Fruit fly (Drosophila melanogaster) whole organism, embryonic: ENCODE data around the gene CG14511.

Source experiments
- Abd-B ChIP-seq: fragments of 200-800 bp; sonication (Bioruptor generic); optimal IDR thresholded peaks from 2 replicates; lab custom pipeline; 2018; ENCODE audit warnings: missing biosample characterization, mild to moderate bottlenecking, missing genetic modification characterization, moderate library complexity
- Adf1 ChIP-seq: fragments of 200-800 bp; sonication (Bioruptor generic); IDR thresholded peaks from 2 replicates; pipeline ENCODE4 v1.3.6; 2022; ENCODE audit warnings: missing biosample characterization, missing genetic modification characterization
- Blimp-1 ChIP-seq: fragments of 200-800 bp; sonication (Bioruptor generic); optimal IDR thresholded peaks from 3 replicates; lab custom pipeline; 2018; ENCODE audit warnings: missing biosample characterization, missing genetic modification characterization, mild to moderate bottlenecking, moderate library complexity, missing genetic modification reagents
- CG13287 ChIP-seq: fragments of 200-800 bp; sonication (Bioruptor generic); IDR thresholded peaks from 2 replicates; pipeline ENCODE4 v1.3.6; 2022; ENCODE audit warnings: missing biosample characterization, missing genetic modification characterization; ENCODE audit not compliant: partially characterized antibody
- CG17186 ChIP-seq: fragments of 200-800 bp; sonication (Bioruptor generic); optimal IDR thresholded peaks from 3 replicates; lab custom pipeline; 2017; ENCODE audit warnings: missing biosample characterization, missing genetic modification reagents, missing genetic modification characterization
- CG17385 ChIP-seq: fragments of 200-800 bp; sonication (Bioruptor generic); optimal IDR thresholded peaks from 3 replicates; lab custom pipeline; 2018; ENCODE audit warnings: missing biosample characterization, mild to moderate bottlenecking, missing genetic modification characterization
- CG2678 ChIP-seq: fragments of 200-800 bp; sonication (Bioruptor generic); optimal IDR thresholded peaks from 3 replicates; lab custom pipeline; 2019; ENCODE audit warnings: missing biosample characterization, mild to moderate bottlenecking, missing genetic modification characterization, moderate library complexity
- CG34376 ChIP-seq: fragments of 200-800 bp; sonication (Bioruptor generic); optimal IDR thresholded peaks from 2 replicates; lab custom pipeline; 2018; ENCODE audit warnings: missing biosample characterization, mild to moderate bottlenecking, missing genetic modification characterization
- CG4282 ChIP-seq: fragments of 200-800 bp; sonication (Bioruptor generic); optimal IDR thresholded peaks from 2 replicates; lab custom pipeline; 2016; ENCODE audit warnings: missing biosample characterization, missing genetic modification characterization
- CG4404 ChIP-seq: fragments of 200-800 bp; sonication (Bioruptor generic); IDR thresholded peaks from 2 replicates; pipeline ENCODE4 v1.3.6; 2022; ENCODE audit warnings: missing biosample characterization, missing genetic modification characterization
- CG4617 ChIP-seq: fragments of 200-800 bp; sonication (Bioruptor generic); optimal IDR thresholded peaks from 3 replicates; lab custom pipeline; 2016; ENCODE audit warnings: missing biosample characterization, missing genetic modification characterization, borderline replicate concordance
- CG4707 ChIP-seq: fragments of 200-800 bp; sonication (Bioruptor generic); optimal IDR thresholded peaks from 2 replicates; lab custom pipeline; 2018; ENCODE audit warnings: missing biosample characterization, mild to moderate bottlenecking, missing genetic modification characterization, moderate library complexity
- CG7556 ChIP-seq: fragments of 200-800 bp; sonication (Bioruptor generic); optimal IDR thresholded peaks from 2 replicates; lab custom pipeline; 2017; ENCODE audit warnings: missing biosample characterization, mild to moderate bottlenecking, missing genetic modification characterization
- CG7839 ChIP-seq: fragments of 200-800 bp; sonication (Bioruptor generic); optimal IDR thresholded peaks from 3 replicates; lab custom pipeline; 2018; ENCODE audit warnings: missing biosample characterization, mild to moderate bottlenecking, missing genetic modification characterization, moderate library complexity
- CG7963 ChIP-seq: fragments of 200-800 bp; sonication (Bioruptor generic); IDR thresholded peaks from 3 replicates; pipeline ENCODE4 v1.3.6; 2022; ENCODE audit warnings: missing biosample characterization, missing genetic modification characterization; ENCODE audit not compliant: partially characterized antibody
- CG9437 ChIP-seq: fragments of 200-800 bp; sonication (Bioruptor generic); optimal IDR thresholded peaks from 2 replicates; lab custom pipeline; 2018; ENCODE audit warnings: missing biosample characterization, mild to moderate bottlenecking, missing genetic modification characterization
- CoRest ChIP-seq: fragments of 200-800 bp; sonication (Bioruptor generic); optimal IDR thresholded peaks from 3 replicates; lab custom pipeline; 2018; ENCODE audit warnings: missing biosample characterization, mild to moderate bottlenecking, missing genetic modification characterization, moderate library complexity
- Elba2 ChIP-seq: fragments of 200-800 bp; sonication (Bioruptor generic); optimal IDR thresholded peaks from 3 replicates; lab custom pipeline; 2016; ENCODE audit warnings: missing biosample characterization, missing genetic modification characterization
- GATAe ChIP-seq: fragments of 200-800 bp; sonication (Bioruptor generic); conservative IDR thresholded peaks from 2 replicates; pipeline ENCODE4 v1.3.6; 2022; ENCODE audit warnings: missing biosample characterization, missing genetic modification characterization
- HLH54F ChIP-seq: fragments of 200-800 bp; sonication (Bioruptor generic); optimal IDR thresholded peaks from 3 replicates; lab custom pipeline; 2016; ENCODE audit warnings: missing biosample characterization, missing genetic modification characterization
- Lpt ChIP-seq: fragments of >200 bp; optimal IDR thresholded peaks from 2 replicates; lab custom pipeline; 2018; ENCODE audit warnings: missing biosample characterization, missing genetic modification characterization
- Six4 ChIP-seq: fragments of 200-800 bp; sonication (Bioruptor generic); optimal IDR thresholded peaks from 2 replicates; lab custom pipeline; 2016; ENCODE audit warnings: missing biosample characterization, missing genetic modification characterization
- Xbp1 ChIP-seq: fragments of 200-800 bp; sonication (Bioruptor generic); optimal IDR thresholded peaks from 3 replicates; lab custom pipeline; 2016; ENCODE audit warnings: missing biosample characterization, mild to moderate bottlenecking, missing genetic modification characterization
- Xrp1 ChIP-seq: fragments of 200-800 bp; sonication (Bioruptor generic); IDR thresholded peaks from 2 replicates; pipeline ENCODE4 v1.3.6; 2022; ENCODE audit warnings: missing biosample characterization, missing genetic modification characterization
- ash1 ChIP-seq: fragments of 200-800 bp; sonication (Bioruptor generic); optimal IDR thresholded peaks from 2 replicates; lab custom pipeline; 2018; ENCODE audit warnings: missing biosample characterization, mild to moderate bottlenecking, missing genetic modification characterization
- bbx ChIP-seq: fragments of 200-800 bp; sonication (Bioruptor generic); IDR thresholded peaks from 2 replicates; pipeline ENCODE4 v1.3.6; 2022; ENCODE audit warnings: missing biosample characterization, missing genetic modification characterization; ENCODE audit not compliant: partially characterized antibody
- dm ChIP-seq: fragments of 200-800 bp; sonication (Bioruptor generic); optimal IDR thresholded peaks from 3 replicates; lab custom pipeline; 2016; ENCODE audit warnings: missing biosample characterization, missing genetic modification characterization
- esg ChIP-seq: fragments of 200-800 bp; sonication (Bioruptor generic); conservative IDR thresholded peaks from 2 replicates; pipeline ENCODE4 v1.3.6; 2022; ENCODE audit warnings: missing biosample characterization, missing genetic modification characterization
- fu2 ChIP-seq: fragments of 200-800 bp; sonication (Bioruptor generic); optimal IDR thresholded peaks from 2 replicates; lab custom pipeline; 2016; ENCODE audit warnings: missing biosample characterization, missing genetic modification characterization
- hbn ChIP-seq: fragments of 200-800 bp; sonication (Bioruptor generic); IDR thresholded peaks from 2 replicates; pipeline ENCODE4 v1.3.6; 2022; ENCODE audit warnings: missing biosample characterization, missing genetic modification characterization; ENCODE audit not compliant: partially characterized antibody
- hkb ChIP-seq, 2 experiments: fragments of 200-800 bp in 1 of 2; fragments of >200 bp in 1 of 2; sonication (Bioruptor generic) in 1 of 2; IDR thresholded peaks in 1 of 2; optimal IDR thresholded peaks in 1 of 2; 2 replicates each; pipeline versions ENCODE4 v1.3.6 to Lab custom; 2017 to 2022; ENCODE audit warnings: missing biosample characterization in 1 of 2, missing genetic modification characterization in 1 of 2
- lilli ChIP-seq: fragments of 200-800 bp; sonication (Bioruptor generic); optimal IDR thresholded peaks from 3 replicates; lab custom pipeline; 2016; ENCODE audit warnings: missing biosample characterization, missing genetic modification characterization
- maf-S ChIP-seq: fragments of 200-800 bp; sonication (Bioruptor generic); optimal IDR thresholded peaks from 2 replicates; lab custom pipeline; 2016; ENCODE audit warnings: missing biosample characterization, missing genetic modification characterization
- mld ChIP-seq: fragments of 200-800 bp; sonication (Bioruptor generic); IDR thresholded peaks from 3 replicates; pipeline ENCODE4 v1.3.6; 2022; ENCODE audit warnings: missing biosample characterization, missing genetic modification characterization; ENCODE audit not compliant: partially characterized antibody
- psq ChIP-seq: fragments of 200-800 bp; sonication (Bioruptor generic); optimal IDR thresholded peaks from 2 replicates; lab custom pipeline; 2017; ENCODE audit warnings: missing biosample characterization, missing genetic modification characterization
- slp2 ChIP-seq: fragments of 200-800 bp; sonication (Bioruptor generic); optimal IDR thresholded peaks from 2 replicates; lab custom pipeline; 2016; ENCODE audit warnings: missing biosample characterization, missing genetic modification characterization
- sna ChIP-seq: fragments of 200-800 bp; sonication (Bioruptor generic); IDR thresholded peaks from 2 replicates; pipeline ENCODE4 v1.3.6; 2022; ENCODE audit warnings: missing biosample characterization, missing genetic modification characterization; ENCODE audit not compliant: partially characterized antibody
- tna ChIP-seq: fragments of 200-800 bp; sonication (Bioruptor generic); IDR thresholded peaks from 2 replicates; pipeline ENCODE4 v1.3.6; 2022; ENCODE audit warnings: missing biosample characterization, missing genetic modification characterization; ENCODE audit not compliant: partially characterized antibody
- unc-4 ChIP-seq: fragments of 200-800 bp; sonication (Bioruptor generic); IDR thresholded peaks from 2 replicates; pipeline ENCODE4 v1.3.6; 2022; ENCODE audit warnings: missing biosample characterization, missing genetic modification characterization; ENCODE audit not compliant: partially characterized antibody
- zen ChIP-seq: fragments of 200-800 bp; sonication (Bioruptor generic); optimal IDR thresholded peaks from 3 replicates; lab custom pipeline; 2018; ENCODE audit warnings: missing biosample characterization, mild to moderate bottlenecking, missing genetic modification characterization, moderate library complexity

Gene CG14511

DNA sequence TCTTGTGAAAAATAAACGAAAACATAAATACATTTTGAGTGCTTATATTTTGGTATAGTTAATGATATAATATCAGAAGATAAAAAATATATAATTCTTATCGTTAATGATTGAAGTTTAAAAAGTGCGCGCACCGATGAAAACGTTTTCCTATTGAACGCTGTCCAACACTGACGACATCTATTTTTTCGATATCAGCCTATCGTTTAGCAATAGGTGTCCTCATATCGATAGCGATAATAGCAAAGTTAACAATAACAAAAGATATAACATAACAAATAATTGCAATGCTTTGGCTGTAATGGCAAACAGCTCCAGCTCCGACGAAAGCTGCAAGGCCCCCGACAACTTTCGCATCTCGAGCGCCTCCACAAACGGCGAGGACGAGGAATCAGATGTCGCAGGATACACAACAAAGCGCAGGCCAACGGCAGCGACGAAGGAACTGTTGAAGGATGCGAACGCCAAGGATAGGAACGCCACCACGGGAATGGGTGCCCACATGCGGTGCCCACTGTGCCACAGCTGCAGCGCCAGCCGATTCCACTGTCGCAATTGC is 30.4 kb downstream of the CG14511 start, which contains the start of gene Atg14 (continued):
- TF ChIP-seq maf-S (GFP tag; lab: Kevin White, UChicago) (no peak), zen (tag; lab: Kevin White, UChicago) (no peak), psq (GFP tag; lab: Kevin White, UChicago) (no peak), CG9437 (GFP tag; lab: Kevin White, UChicago) (no peak), Blimp-1 (no peak), mld (peak; percentile 97), CG4404 (no peak), CG4282 (no peak), sna (GFP tag; lab: Robert Waterston, UW) (peak; percentile 97), CG2678 (tag; lab: Kevin White, UChicago) (peak; percentile 19), Adf1 (no peak), bbx (GFP tag; lab: Robert Waterston, UW) (peak; percentile 98), CoRest (tag; lab: Kevin White, UChicago) (peak; percentile 34), Lpt (GFP tag; lab: Kevin White, UChicago) (no peak), HLH54F (peak; percentile 3), ash1 (no peak), CG7963 (GFP tag; lab: Robert Waterston, UW) (peak; percentile 95), fu2 (no peak), GATAe (GFP tag; lab: Robert Waterston, UW) (no peak), CG13287 (peak; percentile 97), Six4 (no peak), CG4617 (GFP tag; lab: Kevin White, UChicago) (peak; percentile 81), CG34376 (GFP tag; lab: Kevin White, UChicago) (peak; percentile 54), dm (GFP tag; lab: Kevin White, UChicago) (no peak), Xbp1 (peak; percentile 15), hbn (GFP tag; lab: Robert Waterston, UW) (peak; percentile 92), CG4707 (GFP tag; lab: Kevin White, UChicago) (peak; percentile 2), tna (GFP tag; lab: Robert Waterston, UW) (peak; percentile 98), slp2 (GFP tag; lab: Kevin White, UChicago) (no peak), esg (GFP tag; lab: Robert Waterston, UW) (no peak), Xrp1 (GFP tag; lab: Robert Waterston, UW) (peak; percentile 44; the same call in 1 of the 2 replicates), unc-4 (GFP tag; lab: Robert Waterston, UW) (peak; percentile 92), lilli (GFP tag; lab: Kevin White, UChicago) (peak; percentile 22), CG7556 (GFP tag; lab: Kevin White, UChicago) (no peak), CG7839 (tag; lab: Kevin White, UChicago) (peak; percentile 12), CG17186 (GFP tag; lab: Kevin White, UChicago) (peak; percentile 27), hkb (optimal IDR thresholded peaks at IDR 0.05; lab: Kevin White, UChicago) (no peak), hkb (GFP tag; IDR thresholded peaks at IDR 0.05; lab: Robert Waterston, UW) (0 out of 2 replicates have a peak, but pooled peaks have one; percentile 20), CG17385 (GFP tag; lab: Kevin White, UChicago) (no peak), Elba2 (GFP tag; lab: Kevin White, UChicago) (no peak), Abd-B (GFP tag; lab: Kevin White, UChicago) (peak; percentile 11)
